Worm (Caenorhabditis elegans) whole organism, midembryonic: ENCODE data around the gene fbxa-67.

Experiments used
- T22C8.4 ChIP-seq: fragments of 200-800 bp; sonication (Bioruptor generic); IDR thresholded peaks from 2 replicates; pipeline ENCODE4 v1.3.6; 2022; ENCODE audit warnings: missing genetic modification characterization, missing compliant biosample characterization
- cog-1 ChIP-seq: sonication (generic microtip); optimal IDR thresholded peaks from 2 replicates; lab custom pipeline; 2016; ENCODE audit warnings: missing genetic modification characterization, missing compliant biosample characterization
- flt-1 ChIP-seq: fragments of 200-800 bp; sonication (Bioruptor generic); IDR thresholded peaks from 2 replicates; pipeline ENCODE4 v1.3.6; 2022; ENCODE audit warnings: missing genetic modification characterization, missing compliant biosample characterization
- klf-2 ChIP-seq: fragments of 200-800 bp; sonication (Bioruptor generic); conservative IDR thresholded peaks from 2 replicates; pipeline ENCODE4 v1.3.6; 2022; ENCODE audit warnings: missing genetic modification reagents, missing genetic modification characterization, missing compliant biosample characterization
- med-1 ChIP-seq: sonication (generic microtip); optimal IDR thresholded peaks from 2 replicates; lab custom pipeline; 2017; ENCODE audit warnings: missing genetic modification characterization, mild to moderate bottlenecking, missing compliant biosample characterization, antibody characterized with exemption, missing genetic modification reagents; ENCODE audit not compliant: insufficient read depth
- ref-1 ChIP-seq: fragments of 200-800 bp; sonication (Bioruptor generic); conservative IDR thresholded peaks from 2 replicates; pipeline ENCODE4 v1.3.6; 2022; ENCODE audit warnings: missing genetic modification reagents, missing genetic modification characterization, missing compliant biosample characterization
- tab-1 ChIP-seq: fragments of 200-800 bp; sonication (Bioruptor generic); IDR thresholded peaks from 2 replicates; pipeline ENCODE4 v1.3.6; 2022; ENCODE audit warnings: missing genetic modification characterization, missing compliant biosample characterization
- ztf-23 ChIP-seq: fragments of 200-800 bp; sonication (Bioruptor generic); IDR thresholded peaks from 2 replicates; pipeline ENCODE4 v1.3.6; 2022; ENCODE audit warnings: missing genetic modification reagents, missing genetic modification characterization, missing compliant biosample characterization
- ztf-29 ChIP-seq: fragments of 200-800 bp; sonication (Bioruptor generic); IDR thresholded peaks from 2 replicates; pipeline ENCODE4 v1.3.6; 2022; ENCODE audit warnings: missing genetic modification reagents, missing genetic modification characterization, missing compliant biosample characterization

Gene fbxa-67

ce11 chrIII:950472-950871 is at the start of gene fbxa-67, which contains the start of gene fbxa-11:
Gene fbxa-67, minus strand, starts transcription at chrIII:950670.
Gene fbxa-11, plus strand, starts transcription at chrIII:950869.
- TF ChIP-seq med-1 (GFP tag; lab: Kevin White, UChicago) (no peak), cog-1 (tag; lab: Kevin White, UChicago) (no peak), ref-1 (GFP tag; lab: Robert Waterston, UW) (no peak), ztf-29 (GFP tag; lab: Robert Waterston, UW) (no peak), tab-1 (GFP tag; lab: Robert Waterston, UW) (no peak), klf-2 (GFP tag; lab: Robert Waterston, UW) (no peak), T22C8.4 (no peak), flt-1 (GFP tag; lab: Robert Waterston, UW) (no peak), ztf-23 (GFP tag; lab: Robert Waterston, UW) (no peak)

- TF ChIP-seq ztf-23 (GFP tag; lab: Robert Waterston, UW) (no peak), T22C8.4 (peak; percentile 60)
These were observed 48.4 kb upstream of the fbxa-67 start for ce11 chrIII:998855-999254.

ce11 chrIII:996564-996963 is 46.1 kb upstream of the fbxa-67 start:
- peak; percentile 75 for TF ChIP-seq T22C8.4
- no peak for TF ChIP-seq klf-2 (GFP tag; lab: Robert Waterston, UW)

- no peak for TF ChIP-seq ztf-23 (GFP tag; lab: Robert Waterston, UW)
- TF ChIP-seq ztf-29 (GFP tag; lab: Robert Waterston, UW): no peak
These were observed 41.1 kb upstream of the fbxa-67 start, which contains the start of gene trp-2 for ce11 chrIII:991581-991980. Gene trp-2, plus strand, starts transcription at chrIII:991881.

- TF ChIP-seq flt-1 (GFP tag; lab: Robert Waterston, UW) (no peak), cog-1 (tag; lab: Kevin White, UChicago) (no peak), tab-1 (GFP tag; lab: Robert Waterston, UW) (no peak), klf-2 (GFP tag; lab: Robert Waterston, UW) (no peak), med-1 (GFP tag; lab: Kevin White, UChicago) (no peak), T22C8.4 (no peak), ztf-29 (GFP tag; lab: Robert Waterston, UW) (no peak), ref-1 (GFP tag; lab: Robert Waterston, UW) (no peak), ztf-23 (GFP tag; lab: Robert Waterston, UW) (no peak)
These were observed 39.1 kb upstream of the fbxa-67 start for ce11 chrIII:989558-989957.

ce11 chrIII:982961-983360 is 32.5 kb upstream of the fbxa-67 start, which contains the start of gene tbc-10:
Gene tbc-10, plus strand, starts transcription at chrIII:983261.
- TF ChIP-seq ztf-23 (GFP tag; lab: Robert Waterston, UW): no peak
- TF ChIP-seq ztf-29 (GFP tag; lab: Robert Waterston, UW): no peak
- no peak for TF ChIP-seq ref-1 (GFP tag; lab: Robert Waterston, UW)
- no peak for TF ChIP-seq flt-1 (GFP tag; lab: Robert Waterston, UW)
- no peak for TF ChIP-seq tab-1 (GFP tag; lab: Robert Waterston, UW)
- no peak for TF ChIP-seq med-1 (GFP tag; lab: Kevin White, UChicago)
- TF ChIP-seq cog-1 (tag; lab: Kevin White, UChicago): no peak
- no peak for TF ChIP-seq T22C8.4
- TF ChIP-seq klf-2 (GFP tag; lab: Robert Waterston, UW): no peak

ce11 chrIII:981960-982359 is 31.5 kb upstream of the fbxa-67 start:
- TF ChIP-seq tab-1 (GFP tag; lab: Robert Waterston, UW): no peak
- peak; percentile 70 for TF ChIP-seq T22C8.4
- TF ChIP-seq ztf-23 (GFP tag; lab: Robert Waterston, UW): no peak

ce11 chrIII:978889-979288 is 28.4 kb upstream of the fbxa-67 start:
- no peak for TF ChIP-seq ztf-29 (GFP tag; lab: Robert Waterston, UW)
- no peak for TF ChIP-seq T22C8.4
- no peak for TF ChIP-seq cog-1 (tag; lab: Kevin White, UChicago)
- TF ChIP-seq flt-1 (GFP tag; lab: Robert Waterston, UW): 0 out of 2 replicates have a peak, but pooled peaks have one; percentile 15
- TF ChIP-seq klf-2 (GFP tag; lab: Robert Waterston, UW): no peak
- TF ChIP-seq ztf-23 (GFP tag; lab: Robert Waterston, UW): no peak
- TF ChIP-seq ref-1 (GFP tag; lab: Robert Waterston, UW): no peak

- no peak for TF ChIP-seq med-1 (GFP tag; lab: Kevin White, UChicago)
- no peak for TF ChIP-seq ztf-23 (GFP tag; lab: Robert Waterston, UW)
- TF ChIP-seq tab-1 (GFP tag; lab: Robert Waterston, UW): peak; percentile 61; the same call in 1 of the 2 replicates
- TF ChIP-seq ztf-29 (GFP tag; lab: Robert Waterston, UW): no peak
- no peak for TF ChIP-seq klf-2 (GFP tag; lab: Robert Waterston, UW)
- TF ChIP-seq cog-1 (tag; lab: Kevin White, UChicago): no peak
- TF ChIP-seq T22C8.4: no peak
These were observed 20.5 kb upstream of the fbxa-67 start for ce11 chrIII:970928-971327.

ce11 chrIII:966259-966658 is 15.8 kb upstream of the fbxa-67 start:
- TF ChIP-seq tab-1 (GFP tag; lab: Robert Waterston, UW): no peak
- TF ChIP-seq cog-1 (tag; lab: Kevin White, UChicago): no peak
- no peak for TF ChIP-seq ztf-23 (GFP tag; lab: Robert Waterston, UW)
- no peak for TF ChIP-seq ref-1 (GFP tag; lab: Robert Waterston, UW)
- TF ChIP-seq flt-1 (GFP tag; lab: Robert Waterston, UW): no peak
- TF ChIP-seq T22C8.4: no peak
- no peak for TF ChIP-seq klf-2 (GFP tag; lab: Robert Waterston, UW)
- TF ChIP-seq med-1 (GFP tag; lab: Kevin White, UChicago): no peak
- TF ChIP-seq ztf-29 (GFP tag; lab: Robert Waterston, UW): no peak
